Fruit fly (Drosophila melanogaster): ENCODE data around the gene chm.

Gene chm

DNA sequence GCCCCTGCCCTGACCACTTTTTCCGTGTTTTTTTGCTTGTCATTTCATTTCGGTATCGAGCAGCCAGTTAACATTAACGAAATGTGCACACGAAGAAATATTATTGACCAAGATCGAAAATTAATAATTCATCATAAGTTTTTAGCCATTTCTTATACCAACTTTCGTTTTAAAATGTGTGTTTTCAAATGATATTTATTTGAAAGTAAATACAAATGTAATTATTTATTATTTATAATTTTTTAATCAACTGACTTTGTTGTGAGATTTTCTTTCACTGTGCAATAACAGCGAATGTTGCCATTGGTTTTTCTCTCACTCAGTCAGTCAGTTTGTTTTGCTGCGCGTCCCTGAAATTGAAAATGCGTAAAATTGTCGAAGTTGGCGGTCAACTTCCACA is 16.4 kb upstream of the chm start (continued):
- TF ChIP-seq CG13894 (tag; optimal IDR thresholded peaks at IDR 0.05) = no peak
- TF ChIP-seq Sox100B (GFP tag; optimal IDR thresholded peaks at IDR 0.05) = peak; percentile 66
- peak; percentile 72 for TF ChIP-seq Hmr (GFP tag; optimal IDR thresholded peaks at IDR 0.05)
- TF ChIP-seq CG31224 (GFP tag; IDR thresholded peaks at IDR 0.05) = 0 out of 2 replicates have a peak, but pooled peaks have one; percentile 36
- TF ChIP-seq CG15696 (tag; optimal IDR thresholded peaks at IDR 0.05) = no peak
- TF ChIP-seq Hr3 (GFP tag; optimal IDR thresholded peaks at IDR 0.05) = peak; percentile 48
- TF ChIP-seq corto (GFP tag; optimal IDR thresholded peaks at IDR 0.05) = no peak
- peak; percentile 45 for TF ChIP-seq CG14441 (GFP tag; IDR thresholded peaks at IDR 0.05)
- TF ChIP-seq CG17359 (tag; optimal IDR thresholded peaks at IDR 0.05) = peak; percentile 68
- no peak for TF ChIP-seq CG8944 (GFP tag; optimal IDR thresholded peaks at IDR 0.05)
- no peak for TF ChIP-seq Dip2 (GFP tag; IDR thresholded peaks at IDR 0.05)
- TF ChIP-seq prd (optimal IDR thresholded peaks at IDR 0.05) = no peak
- peak; percentile 57; the same call in 1 of the 3 replicates for TF ChIP-seq prd (GFP tag; IDR thresholded peaks at IDR 0.05)
- no peak for TF ChIP-seq hth (optimal IDR thresholded peaks at IDR 0.05)
- TF ChIP-seq gsb-n (tag; optimal IDR thresholded peaks at IDR 0.05) = peak; percentile 65
- TF ChIP-seq CG9437 (GFP tag; optimal IDR thresholded peaks at IDR 0.05) = peak; percentile 37
- TF ChIP-seq Hr51 (GFP tag; optimal IDR thresholded peaks at IDR 0.05) = peak in 1 of 2 experiments; percentile 90
- peak; percentile 71 for TF ChIP-seq Fer3 (tag; optimal IDR thresholded peaks at IDR 0.05)
- peak; percentile 73; the same call in 2 of the 3 replicates for TF ChIP-seq tgo (GFP tag; IDR thresholded peaks at IDR 0.05)
- TF ChIP-seq CG4730 (GFP tag; IDR thresholded peaks at IDR 0.05) = peak; percentile 26; the same call in 1 of the 2 replicates
- no peak for TF ChIP-seq Side (GFP tag; optimal IDR thresholded peaks at IDR 0.05)
- TF ChIP-seq CG3281 (GFP tag; optimal IDR thresholded peaks at IDR 0.05) = peak; percentile 54
- no peak for TF ChIP-seq sens-2 (GFP tag; IDR thresholded peaks at IDR 0.05)
- peak; percentile 20 for TF ChIP-seq HHEX (GFP tag; optimal IDR thresholded peaks at IDR 0.05)
- peak; percentile 41 for TF ChIP-seq CG17829 (tag; optimal IDR thresholded peaks at IDR 0.05)
- peak; percentile 63 for TF ChIP-seq CG18599 (GFP tag; optimal IDR thresholded peaks at IDR 0.05)
- no peak for TF ChIP-seq Dref (GFP tag; IDR thresholded peaks at IDR 0.05)
- TF ChIP-seq CG4820 (GFP tag; optimal IDR thresholded peaks at IDR 0.05) = peak; percentile 20
- TF ChIP-seq CG6689 (GFP tag; IDR thresholded peaks at IDR 0.05) = peak; percentile 56
- TF ChIP-seq Opbp (GFP tag; IDR thresholded peaks at IDR 0.05; ENCODE audit: partially characterized antibody) = no peak
- TF ChIP-seq Nf-YB (GFP tag; optimal IDR thresholded peaks at IDR 0.05) = peak; percentile 25
- TF ChIP-seq unpg (GFP tag; optimal IDR thresholded peaks at IDR 0.05) = peak; percentile 81
- no peak for TF ChIP-seq cg (GFP tag; optimal IDR thresholded peaks at IDR 0.05)
- peak; percentile 50 for TF ChIP-seq bcd (GFP tag; optimal IDR thresholded peaks at IDR 0.05)
- TF ChIP-seq fu2 (GFP tag; optimal IDR thresholded peaks at IDR 0.05) = no peak
- TF ChIP-seq HLH54F (GFP tag; optimal IDR thresholded peaks at IDR 0.05) = no peak
- peak; percentile 6 for TF ChIP-seq Six4 (GFP tag; optimal IDR thresholded peaks at IDR 0.05)
- peak; percentile 33 for TF ChIP-seq sens (GFP tag)
- TF ChIP-seq dmrt99B (tag; optimal IDR thresholded peaks at IDR 0.05) = peak; percentile 82
- peak; percentile 58 for TF ChIP-seq Xrp1 (GFP tag; IDR thresholded peaks at IDR 0.05)
- TF ChIP-seq Ravus (GFP tag; IDR thresholded peaks at IDR 0.05) = peak; percentile 37
- TF ChIP-seq vvl (GFP tag; IDR thresholded peaks at IDR 0.05) = peak; percentile 72
- peak; percentile 58 for TF ChIP-seq fd3F (GFP tag; optimal IDR thresholded peaks at IDR 0.05)
- TF ChIP-seq ewg (GFP tag; optimal IDR thresholded peaks at IDR 0.05) = peak; percentile 24
- no peak for TF ChIP-seq Rx (GFP tag; IDR thresholded peaks at IDR 0.05)
- TF ChIP-seq row (GFP tag; IDR thresholded peaks at IDR 0.05) = peak; percentile 74
- TF ChIP-seq CG12071 (GFP tag; optimal IDR thresholded peaks at IDR 0.05) = no peak
- TF ChIP-seq Hr78 (GFP tag; optimal IDR thresholded peaks at IDR 0.05) = peak in 1 of 2 experiments; percentile 36
- TF ChIP-seq en (GFP tag; optimal IDR thresholded peaks at IDR 0.05) = no peak
- TF ChIP-seq sqz (GFP tag; optimal IDR thresholded peaks at IDR 0.05) = peak; percentile 56
- peak; percentile 3 for TF ChIP-seq CG1602 (GFP tag; optimal IDR thresholded peaks at IDR 0.05)

All from whole organism, embryonic.